Fruit fly (Drosophila melanogaster): ENCODE results near the gene CG8010.

CG8010 gene

dm6 chrX:19224580-19225303 lies 44.0 kb downstream of the CG8010 start:
- TF ChIP-seq sc (optimal IDR thresholded peaks at IDR 0.05) (no peak), sc (GFP tag; optimal IDR thresholded peaks at IDR 0.05) (peak; percentile 30), Hr3 (GFP tag; optimal IDR thresholded peaks at IDR 0.05) (peak; percentile 37), CG10147 (GFP tag; optimal IDR thresholded peaks at IDR 0.05) (peak; percentile 22), BEAF-32 (GFP tag; optimal IDR thresholded peaks at IDR 0.05) (no peak), CG9876 (GFP tag; optimal IDR thresholded peaks at IDR 0.05) (no peak), vnd (GFP tag; IDR thresholded peaks at IDR 0.05; ENCODE audit: partially characterized antibody) (no peak), Hmr (GFP tag; optimal IDR thresholded peaks at IDR 0.05) (peak; percentile 28), dm (GFP tag; optimal IDR thresholded peaks at IDR 0.05) (no peak), oc (tag; optimal IDR thresholded peaks at IDR 0.05) (peak; percentile 12), chn (GFP tag; optimal IDR thresholded peaks at IDR 0.05) (no peak), abd-A (tag; optimal IDR thresholded peaks at IDR 0.05) (no peak), CG18619 (GFP tag; optimal IDR thresholded peaks at IDR 0.05) (peak; percentile 51), kni (GFP tag; optimal IDR thresholded peaks at IDR 0.05) (no peak), pnt (GFP tag; optimal IDR thresholded peaks at IDR 0.05) (no peak), CG2199 (GFP tag; IDR thresholded peaks at IDR 0.05) (no peak), Hr78 (GFP tag; optimal IDR thresholded peaks at IDR 0.05) (peak in 1 of 2 experiments; percentile 7), CG6765 (GFP tag; optimal IDR thresholded peaks at IDR 0.05) (peak; percentile 5), ap (GFP tag; IDR thresholded peaks at IDR 0.05) (no peak), sens (GFP tag) (peak; percentile 46), Hey (tag; optimal IDR thresholded peaks at IDR 0.05) (no peak), Six4 (GFP tag; optimal IDR thresholded peaks at IDR 0.05) (no peak), sim (GFP tag; IDR thresholded peaks at IDR 0.05) (no peak), az2 (GFP tag; optimal IDR thresholded peaks at IDR 0.05) (peak; percentile 22), twi (tag; optimal IDR thresholded peaks at IDR 0.05) (no peak), CoRest (tag; optimal IDR thresholded peaks at IDR 0.05) (peak; percentile 63), dmrt99B (tag; optimal IDR thresholded peaks at IDR 0.05) (peak; percentile 70), lab (GFP tag; optimal IDR thresholded peaks at IDR 0.05) (peak; percentile 20), CG4820 (GFP tag; optimal IDR thresholded peaks at IDR 0.05) (peak; percentile 3), nau (GFP tag; optimal IDR thresholded peaks at IDR 0.05) (no peak), CG11504 (tag; optimal IDR thresholded peaks at IDR 0.05) (peak; percentile 76), gsb-n (tag; optimal IDR thresholded peaks at IDR 0.05) (peak; percentile 3), CG17361 (GFP tag; IDR thresholded peaks at IDR 0.05) (peak; percentile 89), slp2 (GFP tag; optimal IDR thresholded peaks at IDR 0.05) (no peak), CG31388 (GFP tag; optimal IDR thresholded peaks at IDR 0.05) (no peak), Hsf (GFP tag; optimal IDR thresholded peaks at IDR 0.05) (no peak), CG17359 (tag; optimal IDR thresholded peaks at IDR 0.05) (peak; percentile 42), da (GFP tag; optimal IDR thresholded peaks at IDR 0.05) (no peak), Dek (tag; optimal IDR thresholded peaks at IDR 0.05) (no peak), CG10979 (tag; optimal IDR thresholded peaks at IDR 0.05) (peak; percentile 58), CG8944 (GFP tag; optimal IDR thresholded peaks at IDR 0.05) (no peak), CG8388 (GFP tag; optimal IDR thresholded peaks at IDR 0.05) (peak; percentile 45), gcm (GFP tag; optimal IDR thresholded peaks at IDR 0.05) (peak; percentile 8), CG32767 (GFP tag; IDR thresholded peaks at IDR 0.05) (no peak), CG6175 (GFP tag; IDR thresholded peaks at IDR 0.05) (no peak), Ssrp (tag; optimal IDR thresholded peaks at IDR 0.05) (peak; percentile 52), Lpt (GFP tag; optimal IDR thresholded peaks at IDR 0.05) (no peak), CG10654 (GFP tag; optimal IDR thresholded peaks at IDR 0.05) (no peak), Dip2 (GFP tag; IDR thresholded peaks at IDR 0.05) (no peak), CG31441 (GFP tag; IDR thresholded peaks at IDR 0.05) (peak; percentile 73; the same call in 1 of the 2 replicates)
